Worm (Caenorhabditis elegans) whole organism, mixed stage, embryonic: Measurements from ENCODE around the gene sru-27.

Experiments
- bed-3 ChIP-seq: fragments of 200-800 bp; sonication (Bioruptor generic); optimal IDR thresholded peaks from 3 replicates; lab custom pipeline; 2018; ENCODE audit warnings: mild to moderate bottlenecking, missing genetic modification characterization, moderate library complexity, missing compliant biosample characterization
- ceh-39 ChIP-seq: fragments of 150-350 bp; optimal IDR thresholded peaks from 2 replicates; lab custom pipeline; 2014; ENCODE audit warnings: missing biosample characterization, missing genetic modification characterization
- ceh-43 ChIP-seq: fragments of 200-800 bp; sonication (Bioruptor generic); optimal IDR thresholded peaks from 2 replicates; lab custom pipeline; 2018; ENCODE audit warnings: mild to moderate bottlenecking, missing genetic modification characterization, moderate library complexity, missing compliant biosample characterization
- lin-13 ChIP-seq: fragments of 150-350 bp; optimal IDR thresholded peaks from 2 replicates; lab custom pipeline; 2014; ENCODE audit warnings: missing biosample characterization, missing genetic modification characterization
- lsy-2 ChIP-seq: fragments of 150-350 bp; optimal IDR thresholded peaks from 2 replicates; lab custom pipeline; 2014; ENCODE audit warnings: missing biosample characterization, missing genetic modification characterization
- nhr-76 ChIP-seq: sonication (generic microtip); optimal IDR thresholded peaks from 2 replicates; lab custom pipeline; 2017; ENCODE audit warnings: missing biosample characterization, missing genetic modification characterization
- pha-4 ChIP-seq: fragments of 150-350 bp; optimal IDR thresholded peaks from 2 replicates; lab custom pipeline; 2018; ENCODE audit warnings: missing biosample characterization, missing genetic modification reagents, missing genetic modification characterization

DNA sequence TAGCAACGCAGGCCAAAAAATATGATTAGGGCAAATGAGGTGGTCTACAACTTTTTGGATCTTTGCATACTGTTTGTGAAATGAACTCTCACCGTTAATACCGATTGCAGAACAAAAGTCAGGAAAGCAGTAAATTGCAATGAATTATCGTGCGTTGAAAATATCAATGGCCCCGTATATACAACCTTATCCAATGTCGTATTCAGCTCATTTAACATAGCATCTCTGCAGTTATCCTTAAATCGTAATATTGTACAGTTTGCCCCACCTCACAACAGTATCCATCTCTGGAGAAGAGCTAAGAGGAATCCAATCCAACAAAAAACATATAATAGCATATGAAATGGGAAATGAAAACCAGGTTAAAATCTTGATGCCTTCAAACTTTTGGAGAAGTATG is 33.2 kb downstream of the sru-27 start:
- TF ChIP-seq nhr-76 (tag; lab: Kevin White, UChicago) (no peak), ceh-43 (GFP tag; lab: Kevin White, UChicago) (no peak), lsy-2 (tag; lab: Kevin White, UChicago) (no peak), pha-4 (no peak), lin-13 (tag; lab: Kevin White, UChicago) (no peak), bed-3 (no peak), ceh-39 (tag; lab: Kevin White, UChicago) (no peak)
